Worm (Caenorhabditis elegans) whole organism, L1 larva: ENCODE results near the gene clec-83.
A peak's percentile ranks its signal among the peaks of the same experiment; 100 is the strongest.

Experiments
- C16A3.4 ChIP-seq: fragments of 150-350 bp; optimal IDR thresholded peaks from 2 replicates; lab custom pipeline; 2014; ENCODE audit warnings: missing biosample characterization, missing genetic modification characterization
- C34B4.2 ChIP-seq: sonication (generic microtip); optimal IDR thresholded peaks from 2 replicates; lab custom pipeline; 2017; ENCODE audit warnings: mild to moderate bottlenecking, missing genetic modification characterization, missing compliant biosample characterization
- F16B12.6 ChIP-seq: fragments of 150-350 bp; optimal IDR thresholded peaks from 2 replicates; lab custom pipeline; 2014; ENCODE audit warnings: missing biosample characterization, missing genetic modification characterization
- alr-1 ChIP-seq: fragments of 200-800 bp; sonication (Bioruptor generic); optimal IDR thresholded peaks from 2 replicates; lab custom pipeline; 2018; ENCODE audit warnings: borderline replicate concordance, mild to moderate bottlenecking, missing genetic modification characterization, missing compliant biosample characterization
- aly-2 ChIP-seq: fragments of 150-350 bp; optimal IDR thresholded peaks from 2 replicates; lab custom pipeline; 2014; ENCODE audit warnings: missing biosample characterization, missing genetic modification characterization
- ama-1 ChIP-seq: fragments of 150-350 bp; optimal IDR thresholded peaks from 2 replicates; lab custom pipeline; 2014
- blmp-1 ChIP-seq: fragments of 150-350 bp; optimal IDR thresholded peaks from 2 replicates; lab custom pipeline; 2014; ENCODE audit warnings: missing biosample characterization, missing genetic modification characterization
- ceh-63 ChIP-seq: fragments of 200-800 bp; sonication (Bioruptor generic); optimal IDR thresholded peaks from 2 replicates; lab custom pipeline; 2018; ENCODE audit warnings: mild to moderate bottlenecking, missing genetic modification characterization, missing compliant biosample characterization
- ceh-82 ChIP-seq, 3 experiments: fragments of 150-350 bp in 1 of 3; sonication (generic microtip) in 2 of 3; optimal IDR thresholded peaks; 2 replicates each; lab custom pipeline; 2014 to 2017; ENCODE audit warnings: missing biosample characterization in 3 of 3, missing genetic modification characterization in 3 of 3
- ces-1 ChIP-seq: fragments of 150-350 bp; optimal IDR thresholded peaks from 2 replicates; lab custom pipeline; 2014; ENCODE audit warnings: missing biosample characterization, missing genetic modification reagents, missing genetic modification characterization
- dpl-1 ChIP-seq, 3 experiments: fragments of 150-350 bp in 2 of 3; sonication (generic microtip) in 1 of 3; optimal IDR thresholded peaks; 2 replicates each; lab custom pipeline; 2014 to 2017; ENCODE audit warnings: missing biosample characterization in 3 of 3, missing genetic modification characterization in 3 of 3, missing genetic modification reagents in 3 of 3
- dsc-1 ChIP-seq: sonication (generic microtip); optimal IDR thresholded peaks from 2 replicates; lab custom pipeline; 2016; ENCODE audit warnings: mild to moderate bottlenecking, missing genetic modification characterization, missing compliant biosample characterization
- efl-1 ChIP-seq, 4 experiments: fragments of 150-350 bp; optimal IDR thresholded peaks in 3 of 4; peaks in 1 of 4; 1 replicate in 1 of 4; 2 replicates in 3 of 4; lab custom pipeline; 2014; ENCODE audit warnings: missing biosample characterization in 2 of 4, missing genetic modification characterization in 2 of 4, missing genetic modification reagents in 2 of 4
- egl-13 ChIP-seq: sonication (generic microtip); optimal IDR thresholded peaks from 2 replicates; lab custom pipeline; 2016; ENCODE audit warnings: missing genotype, missing genetic modification reagents, missing genetic modification characterization, missing compliant biosample characterization
- elt-2 ChIP-seq: sonication (generic microtip); optimal IDR thresholded peaks from 2 replicates; lab custom pipeline; 2016; ENCODE audit warnings: missing genetic modification characterization, mild to moderate bottlenecking, inconsistent platforms, missing compliant biosample characterization, missing genetic modification reagents
- fkh-10 ChIP-seq: sonication (generic microtip); optimal IDR thresholded peaks from 2 replicates; lab custom pipeline; 2017; ENCODE audit warnings: missing biosample characterization, missing genetic modification reagents, missing genetic modification characterization
- hlh-17 ChIP-seq: fragments of 200-800 bp; sonication (Bioruptor generic); optimal IDR thresholded peaks from 2 replicates; lab custom pipeline; 2018; ENCODE audit warnings: missing genetic modification characterization, mild to moderate bottlenecking, missing compliant biosample characterization, moderate library complexity, borderline replicate concordance
- hpl-2 ChIP-seq: fragments of 150-350 bp; optimal IDR thresholded peaks from 2 replicates; lab custom pipeline; 2014; ENCODE audit warnings: missing biosample characterization, missing genetic modification reagents, missing genetic modification characterization
- jun-1 ChIP-seq: fragments of 150-350 bp; optimal IDR thresholded peaks from 2 replicates; lab custom pipeline; 2014; ENCODE audit warnings: missing biosample characterization, missing genetic modification reagents, missing genetic modification characterization
- lin-35 ChIP-seq, 2 experiments: fragments of 150-350 bp; optimal IDR thresholded peaks; 2 replicates each; lab custom pipeline; 2014; ENCODE audit warnings: missing biosample characterization in 2 of 2, missing genetic modification characterization in 2 of 2, missing genetic modification reagents in 2 of 2
- lir-3 ChIP-seq: sonication (generic microtip); optimal IDR thresholded peaks from 2 replicates; lab custom pipeline; 2016; ENCODE audit warnings: mild to moderate bottlenecking, missing genetic modification characterization, moderate library complexity, missing compliant biosample characterization; ENCODE audit not compliant: poor library complexity
- lsy-2 ChIP-seq, 2 experiments: fragments of 150-350 bp; optimal IDR thresholded peaks; 2 replicates each; lab custom pipeline; 2014; ENCODE audit warnings: missing biosample characterization in 2 of 2, missing genetic modification characterization in 2 of 2
- mab-9 ChIP-seq: fragments of 200-800 bp; sonication (Bioruptor generic); IDR thresholded peaks from 2 replicates; pipeline ENCODE4 v1.3.6; 2022; ENCODE audit warnings: missing genetic modification reagents, missing genetic modification characterization, missing compliant biosample characterization
- mdl-1 ChIP-seq, 2 experiments: fragments of 150-350 bp; optimal IDR thresholded peaks; 2 replicates each; lab custom pipeline; 2014 to 2017; ENCODE audit warnings: missing biosample characterization in 2 of 2, missing genetic modification characterization in 2 of 2, inconsistent platforms in 1 of 2
- mep-1 ChIP-seq: fragments of 150-350 bp; optimal IDR thresholded peaks from 2 replicates; lab custom pipeline; 2014; ENCODE audit warnings: missing biosample characterization, missing genetic modification characterization
- nhr-11 ChIP-seq: fragments of 150-350 bp; optimal IDR thresholded peaks from 2 replicates; lab custom pipeline; 2014; ENCODE audit warnings: missing biosample characterization, missing genetic modification characterization
- nhr-12 ChIP-seq: sonication (generic microtip); optimal IDR thresholded peaks from 2 replicates; lab custom pipeline; 2017; ENCODE audit warnings: missing biosample characterization, missing genetic modification characterization
- nhr-19 ChIP-seq: fragments of 200-800 bp; sonication (Bioruptor generic); conservative IDR thresholded peaks from 2 replicates; pipeline ENCODE4 v1.3.6; 2022; ENCODE audit warnings: missing genetic modification characterization, missing compliant biosample characterization
- nhr-20 ChIP-seq: sonication (generic microtip); optimal IDR thresholded peaks from 2 replicates; lab custom pipeline; 2016; ENCODE audit warnings: mild to moderate bottlenecking, missing genetic modification characterization, missing compliant biosample characterization
- nhr-47 ChIP-seq: sonication (generic microtip); optimal IDR thresholded peaks from 2 replicates; lab custom pipeline; 2016; ENCODE audit warnings: mild to moderate bottlenecking, missing genetic modification characterization, moderate library complexity, missing compliant biosample characterization
- nhr-71 ChIP-seq: sonication (generic microtip); optimal IDR thresholded peaks from 2 replicates; lab custom pipeline; 2016; ENCODE audit warnings: mild to moderate bottlenecking, missing genetic modification characterization, moderate library complexity, missing compliant biosample characterization
- nhr-77 ChIP-seq: fragments of 150-350 bp; optimal IDR thresholded peaks from 2 replicates; lab custom pipeline; 2014; ENCODE audit warnings: missing biosample characterization, missing genetic modification characterization
- nhr-90 ChIP-seq: sonication (generic microtip); optimal IDR thresholded peaks from 2 replicates; lab custom pipeline; 2016; ENCODE audit warnings: mild to moderate bottlenecking, missing genetic modification characterization, missing compliant biosample characterization; ENCODE audit not compliant: poor library complexity
- pax-3 ChIP-seq: fragments of 200-800 bp; sonication (Bioruptor generic); optimal IDR thresholded peaks from 2 replicates; lab custom pipeline; 2018; ENCODE audit warnings: mild to moderate bottlenecking, missing genetic modification characterization, moderate library complexity, missing compliant biosample characterization
- pqm-1 ChIP-seq: sonication (generic microtip); optimal IDR thresholded peaks from 3 replicates; lab custom pipeline; 2017; ENCODE audit warnings: missing biosample characterization, missing genetic modification characterization
- rnt-1 ChIP-seq: sonication (generic microtip); optimal IDR thresholded peaks from 2 replicates; lab custom pipeline; 2016; ENCODE audit warnings: mild to moderate bottlenecking, missing genetic modification characterization, moderate library complexity, missing compliant biosample characterization
- snpc-4 ChIP-seq: fragments of 150-350 bp; optimal IDR thresholded peaks from 2 replicates; lab custom pipeline; 2014; ENCODE audit warnings: missing biosample characterization, missing genetic modification characterization
- snu-23 ChIP-seq: sonication (generic microtip); optimal IDR thresholded peaks from 2 replicates; lab custom pipeline; 2016; ENCODE audit warnings: missing genetic modification characterization, missing compliant biosample characterization
- swsn-7 ChIP-seq: sonication (generic microtip); optimal IDR thresholded peaks from 2 replicates; lab custom pipeline; 2016; ENCODE audit warnings: missing genetic modification characterization, missing compliant biosample characterization
- tbx-2 ChIP-seq: sonication (generic microtip); optimal IDR thresholded peaks from 2 replicates; lab custom pipeline; 2016; ENCODE audit warnings: missing genetic modification characterization, missing compliant biosample characterization
- unc-130 ChIP-seq: fragments of 150-350 bp; optimal IDR thresholded peaks from 2 replicates; lab custom pipeline; 2017; ENCODE audit warnings: missing biosample characterization, missing genetic modification characterization, inconsistent platforms
- unc-86 ChIP-seq: sonication (generic microtip); optimal IDR thresholded peaks from 2 replicates; lab custom pipeline; 2016; ENCODE audit warnings: missing genetic modification characterization, missing compliant biosample characterization
- vab-15 ChIP-seq: sonication (generic microtip); optimal IDR thresholded peaks from 2 replicates; lab custom pipeline; 2017; ENCODE audit warnings: missing genotype, mild to moderate bottlenecking, missing genetic modification characterization, missing compliant biosample characterization
- xbp-1 ChIP-seq: sonication (generic microtip); optimal IDR thresholded peaks from 2 replicates; lab custom pipeline; 2016; ENCODE audit warnings: missing genetic modification characterization, missing compliant biosample characterization
- zip-4 ChIP-seq: fragments of 200-800 bp; sonication (Bioruptor generic); optimal IDR thresholded peaks from 2 replicates; lab custom pipeline; 2018; ENCODE audit warnings: mild to moderate bottlenecking, missing genetic modification characterization, moderate library complexity, missing compliant biosample characterization

The clec-83 gene

ce11 chrIV:2817038-2817437 lies 24.2 kb downstream of the clec-83 start:
- TF ChIP-seq blmp-1 (tag; lab: Kevin White, UChicago): no peak
- TF ChIP-seq efl-1 (optimal IDR thresholded peaks at IDR 0.05; lab: Kevin White, UChicago): no peak
- no peak for TF ChIP-seq efl-1 (GFP tag; optimal IDR thresholded peaks at IDR 0.05 in 1 of 2; lab: Kevin White, UChicago)
- TF ChIP-seq lsy-2 (tag; optimal IDR thresholded peaks at IDR 0.05; lab: Kevin White, UChicago): no peak
- no peak for TF ChIP-seq ama-1 (lab: Kevin White, UChicago)
- no peak for TF ChIP-seq unc-86 (tag; lab: Kevin White, UChicago)

DNA sequence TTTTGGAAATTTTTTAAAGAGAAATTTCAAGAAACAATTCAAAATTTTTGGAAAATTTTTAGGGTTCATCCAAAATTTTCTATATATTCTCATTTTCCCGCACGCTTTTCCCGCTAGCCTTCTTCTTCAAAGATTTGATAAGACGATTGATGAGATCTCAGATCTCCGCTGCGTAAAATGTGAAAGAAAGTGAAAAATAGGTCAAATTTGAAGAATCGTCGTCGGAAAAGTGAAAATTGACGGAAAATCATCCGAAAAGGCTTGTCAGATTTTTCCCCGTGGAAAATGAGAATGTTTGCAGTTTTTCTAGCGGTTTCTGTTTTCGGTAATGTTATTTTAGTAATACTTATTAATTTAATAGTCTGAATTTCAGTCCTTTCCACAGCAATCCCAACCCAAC lies 32.1 kb downstream of the clec-83 start, which contains the start of gene Y54G2A.76:
Gene Y54G2A.76 (plus strand): TSS at position 203 of the 400 bp plus-strand sequence.
- TF ChIP-seq nhr-11 (tag; lab: Kevin White, UChicago) (no peak), unc-86 (tag; lab: Kevin White, UChicago) (no peak), nhr-20 (tag; lab: Kevin White, UChicago) (no peak), mep-1 (no peak), unc-130 (tag; lab: Kevin White, UChicago) (no peak), rnt-1 (tag; lab: Kevin White, UChicago) (no peak), blmp-1 (tag; lab: Kevin White, UChicago) (peak; percentile 99), pax-3 (tag; lab: Kevin White, UChicago) (no peak)
- TF ChIP-seq, all 84 proteins: peak for 1

ce11 chrIV:2808154-2808553 lies 33.1 kb downstream of the clec-83 start:
- TF ChIP-seq mab-9 (no peak), jun-1 (no peak), nhr-12 (tag; lab: Kevin White, UChicago) (no peak), F16B12.6 (tag; lab: Kevin White, UChicago) (no peak), ceh-63 (GFP tag; lab: Kevin White, UChicago) (no peak), egl-13 (tag; lab: Kevin White, UChicago) (no peak), lir-3 (no peak)

DNA sequence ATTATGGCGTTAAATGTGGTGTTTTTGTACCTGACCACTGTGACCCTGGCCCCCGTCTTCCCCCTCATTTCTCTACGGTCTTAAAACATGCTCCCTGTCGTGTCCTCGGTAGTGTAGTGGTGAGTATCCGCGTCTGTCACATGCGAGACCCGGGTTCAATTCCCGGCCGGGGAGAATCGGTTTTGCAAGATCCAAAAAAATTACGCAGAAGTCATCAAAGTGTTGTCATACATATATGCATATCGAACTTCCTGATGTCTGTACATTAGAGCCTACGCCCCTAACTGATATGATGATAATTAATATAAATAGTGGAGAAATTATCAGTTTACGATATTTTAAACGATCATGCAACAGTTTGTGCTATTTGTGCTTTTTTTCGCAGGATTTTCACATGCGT lies 35.7 kb downstream of the clec-83 start, which contains the start of gene Y54G2A.45:
Gene Y54G2A.45 (plus strand): TSS at position 333 of the 400 bp plus-strand sequence.
- no peak for TF ChIP-seq ces-1 (GFP tag; lab: Kevin White, UChicago)
- TF ChIP-seq fkh-10 (GFP tag; lab: Kevin White, UChicago): no peak
- peak; percentile 60 for TF ChIP-seq rnt-1 (tag; lab: Kevin White, UChicago)
- no peak for TF ChIP-seq snpc-4 (tag; lab: Kevin White, UChicago)
- TF ChIP-seq egl-13 (tag; lab: Kevin White, UChicago): peak; percentile 18
- TF ChIP-seq snu-23: peak; percentile 36
- TF ChIP-seq nhr-19 (GFP tag; lab: Robert Waterston, UW): peak; percentile 26
- no peak for TF ChIP-seq vab-15 (tag; lab: Kevin White, UChicago)
- TF ChIP-seq dsc-1 (tag; lab: Kevin White, UChicago): peak; percentile 18
- TF ChIP-seq hpl-2 (GFP tag; lab: Kevin White, UChicago): peak; percentile 1
- TF ChIP-seq pqm-1 (tag; lab: Kevin White, UChicago): peak; percentile 40
- peak; percentile 40 for TF ChIP-seq nhr-90 (tag; lab: Kevin White, UChicago)
- no peak for TF ChIP-seq alr-1 (tag; lab: Kevin White, UChicago)
- no peak for TF ChIP-seq C34B4.2
- TF ChIP-seq ceh-82 (tag; optimal IDR thresholded peaks at IDR 0.05; lab: Kevin White, UChicago): peak in 1 of 3 experiments; percentile 6
- peak; percentile 0 for TF ChIP-seq xbp-1 (tag; lab: Kevin White, UChicago)
- TF ChIP-seq swsn-7 (tag; lab: Kevin White, UChicago): peak; percentile 23
- TF ChIP-seq elt-2 (tag; lab: Kevin White, UChicago): peak; percentile 64
- TF ChIP-seq tbx-2: no peak
- TF ChIP-seq hlh-17 (GFP tag; lab: Kevin White, UChicago): no peak
- TF ChIP-seq nhr-20 (tag; lab: Kevin White, UChicago): peak; percentile 40
- TF ChIP-seq dpl-1 (GFP tag; optimal IDR thresholded peaks at IDR 0.05; lab: Kevin White, UChicago): peak in 1 of 3 experiments; percentile 5
- no peak for TF ChIP-seq aly-2 (tag; lab: Kevin White, UChicago)
- TF ChIP-seq C16A3.4: peak; percentile 14
- peak; percentile 61 for TF ChIP-seq nhr-71
- TF ChIP-seq mdl-1 (tag; optimal IDR thresholded peaks at IDR 0.05; lab: Kevin White, UChicago): peak in 1 of 2 experiments; percentile 28
- peak in 1 of 2 experiments; percentile 55 for TF ChIP-seq lin-35 (GFP tag; optimal IDR thresholded peaks at IDR 0.05; lab: Kevin White, UChicago)
- peak in 1 of 2 experiments; percentile 57 for TF ChIP-seq lsy-2 (tag; optimal IDR thresholded peaks at IDR 0.05; lab: Kevin White, UChicago)
- peak in 1 of 2 experiments; percentile 32 for TF ChIP-seq efl-1 (optimal IDR thresholded peaks at IDR 0.05; lab: Kevin White, UChicago)
- TF ChIP-seq efl-1 (GFP tag; optimal IDR thresholded peaks at IDR 0.05 in 1 of 2; lab: Kevin White, UChicago): no peak
- no peak for TF ChIP-seq nhr-11 (tag; lab: Kevin White, UChicago)
- TF ChIP-seq nhr-77 (tag; lab: Kevin White, UChicago): peak; percentile 5
- no peak for TF ChIP-seq zip-4 (GFP tag; lab: Kevin White, UChicago)
- peak; percentile 57 for TF ChIP-seq nhr-47
